Worm (Caenorhabditis elegans) whole organism, L4 larva: ENCODE measurements around the gene ets-5.

Experiments used
- F10B5.3 ChIP-seq: sonication (generic microtip); optimal IDR thresholded peaks from 2 replicates; lab custom pipeline; 2016; ENCODE audit warnings: mild to moderate bottlenecking, missing genetic modification characterization, missing compliant biosample characterization
- F37D6.2 ChIP-seq: sonication (generic microtip); optimal IDR thresholded peaks from 2 replicates; lab custom pipeline; 2016; ENCODE audit warnings: mild to moderate bottlenecking, missing genetic modification characterization, missing compliant biosample characterization
- F44E2.7 ChIP-seq: fragments of 200-800 bp; sonication (Bioruptor generic); IDR thresholded peaks from 2 replicates; pipeline ENCODE4 v2.1.2; 2022; ENCODE audit warnings: missing genetic modification characterization, missing compliant biosample characterization
- F49E8.2 ChIP-seq: sonication (generic microtip); optimal IDR thresholded peaks from 2 replicates; lab custom pipeline; 2016; ENCODE audit warnings: missing compliant biosample characterization, mild to moderate bottlenecking, missing genetic modification characterization, borderline replicate concordance
- T20F7.1 ChIP-seq: fragments of 200-800 bp; sonication (Bioruptor generic); optimal IDR thresholded peaks from 2 replicates; lab custom pipeline; 2018; ENCODE audit warnings: mild to moderate bottlenecking, missing genetic modification characterization, missing compliant biosample characterization
- Y105C5A.15 ChIP-seq: fragments of 200-800 bp; sonication (Bioruptor generic); IDR thresholded peaks from 2 replicates; pipeline ENCODE4 v1.3.6; 2022; ENCODE audit warnings: missing genetic modification characterization, missing compliant biosample characterization
- Y75B8A.6 ChIP-seq: fragments of 200-800 bp; sonication (Bioruptor generic); IDR thresholded peaks from 2 replicates; pipeline ENCODE4 v1.3.6; 2022; ENCODE audit warnings: missing genetic modification reagents, missing genetic modification characterization, missing compliant biosample characterization
- aha-1 ChIP-seq: fragments of 150-350 bp; peaks from one replicate; lab custom pipeline; 2014; ENCODE audit warnings: missing biosample characterization, missing genetic modification characterization
- aly-2 ChIP-seq: sonication (generic microtip); optimal IDR thresholded peaks from 2 replicates; lab custom pipeline; 2018; ENCODE audit warnings: missing biosample characterization, missing genetic modification characterization
- ama-1 ChIP-seq: fragments of 150-350 bp; optimal IDR thresholded peaks from 2 replicates; lab custom pipeline; 2014; ENCODE audit warnings: inconsistent platforms, mixed read lengths
- attf-4 ChIP-seq: sonication (generic microtip); optimal IDR thresholded peaks from 3 replicates; lab custom pipeline; 2017; ENCODE audit warnings: missing biosample characterization, missing genetic modification characterization
- ceh-20 ChIP-seq: fragments of 200-800 bp; sonication (Bioruptor generic); IDR thresholded peaks from 2 replicates; pipeline ENCODE4 v1.3.6; 2022; ENCODE audit warnings: missing genetic modification reagents, missing genetic modification characterization, missing compliant biosample characterization
- ceh-32 ChIP-seq: sonication (generic microtip); optimal IDR thresholded peaks from 2 replicates; lab custom pipeline; 2016; ENCODE audit warnings: mild to moderate bottlenecking, missing genetic modification characterization, missing compliant biosample characterization; ENCODE audit not compliant: poor library complexity
- ceh-62 ChIP-seq: sonication (generic microtip); optimal IDR thresholded peaks from 2 replicates; lab custom pipeline; 2017; ENCODE audit warnings: missing biosample characterization, missing genetic modification characterization
- ces-1 ChIP-seq: fragments of 150-350 bp; sonication (generic microtip); optimal IDR thresholded peaks from 4 replicates; lab custom pipeline; 2014; ENCODE audit warnings: missing biosample characterization, missing genetic modification reagents, missing genetic modification characterization
- ctbp-1 ChIP-seq: fragments of 200-800 bp; sonication (Bioruptor generic); IDR thresholded peaks from 2 replicates; pipeline ENCODE4 v1.3.6; 2022; ENCODE audit warnings: missing genetic modification reagents, missing genetic modification characterization, missing compliant biosample characterization
- daf-12 ChIP-seq: fragments of 150-350 bp; optimal IDR thresholded peaks from 2 replicates; lab custom pipeline; 2014; ENCODE audit warnings: missing biosample characterization, missing genetic modification reagents, missing genetic modification characterization
- daf-19 ChIP-seq: fragments of 200-800 bp; sonication (Bioruptor generic); conservative IDR thresholded peaks from 2 replicates; pipeline ENCODE4 v1.3.6; 2022; ENCODE audit warnings: missing genetic modification characterization, missing compliant biosample characterization
- daf-8 ChIP-seq: fragments of 200-800 bp; sonication (Bioruptor generic); IDR thresholded peaks from 2 replicates; pipeline ENCODE4 v1.3.6; 2022; ENCODE audit warnings: missing genetic modification characterization, missing compliant biosample characterization
- dmd-6 ChIP-seq: fragments of 200-800 bp; sonication (Bioruptor generic); IDR thresholded peaks from 2 replicates; pipeline ENCODE4 v1.3.6; 2022; ENCODE audit warnings: missing genetic modification reagents, missing genetic modification characterization, missing compliant biosample characterization
- egl-27 ChIP-seq: sonication (generic microtip); optimal IDR thresholded peaks from 3 replicates; lab custom pipeline; 2017; ENCODE audit warnings: missing biosample characterization, missing genetic modification reagents, missing genetic modification characterization
- fos-1 ChIP-seq: fragments of 150-350 bp; optimal IDR thresholded peaks from 2 replicates; lab custom pipeline; 2014; ENCODE audit warnings: missing biosample characterization, missing genetic modification characterization
- hmg-1.1 ChIP-seq: fragments of 200-800 bp; sonication (Bioruptor generic); IDR thresholded peaks from 2 replicates; pipeline ENCODE4 v1.3.6; 2022; ENCODE audit warnings: missing genetic modification reagents, missing genetic modification characterization, missing compliant biosample characterization
- jun-1 ChIP-seq: fragments of 150-350 bp; optimal IDR thresholded peaks from 2 replicates; lab custom pipeline; 2014; ENCODE audit warnings: missing biosample characterization, missing genetic modification reagents, missing genetic modification characterization
- lim-7 ChIP-seq: fragments of 200-800 bp; sonication (Bioruptor generic); IDR thresholded peaks from 2 replicates; pipeline ENCODE4 v1.3.6; 2022; ENCODE audit warnings: missing genetic modification characterization, missing compliant biosample characterization
- lin-1 ChIP-seq: fragments of 200-800 bp; sonication (Bioruptor generic); IDR thresholded peaks from 2 replicates; pipeline ENCODE4 v1.3.6; 2022; ENCODE audit warnings: missing genetic modification reagents, missing genetic modification characterization, missing compliant biosample characterization
- lin-13 ChIP-seq: fragments of 150-350 bp; optimal IDR thresholded peaks from 2 replicates; lab custom pipeline; 2014; ENCODE audit warnings: missing biosample characterization, missing genetic modification reagents, missing genetic modification characterization
- lin-15B ChIP-seq: fragments of 150-350 bp; sonication (generic microtip); optimal IDR thresholded peaks from 3 replicates; lab custom pipeline; 2014; ENCODE audit warnings: missing biosample characterization, missing genetic modification characterization
- lin-29 ChIP-seq: fragments of 200-800 bp; sonication (Bioruptor generic); IDR thresholded peaks from 2 replicates; pipeline ENCODE4 v1.3.6; 2022; ENCODE audit warnings: missing genetic modification reagents, missing genetic modification characterization, missing compliant biosample characterization
- lir-3 ChIP-seq: sonication (generic microtip); optimal IDR thresholded peaks from 2 replicates; lab custom pipeline; 2016; ENCODE audit warnings: mild to moderate bottlenecking, missing genetic modification characterization, missing compliant biosample characterization
- mdl-1 ChIP-seq, 2 experiments: fragments of 150-350 bp in 1 of 2; sonication (generic microtip) in 1 of 2; optimal IDR thresholded peaks; 2 replicates each; lab custom pipeline; 2014 to 2017; ENCODE audit warnings: missing biosample characterization in 2 of 2, missing genetic modification characterization in 2 of 2
- mep-1 ChIP-seq: fragments of 150-350 bp; sonication (generic microtip); optimal IDR thresholded peaks from 3 replicates; lab custom pipeline; 2014; ENCODE audit warnings: missing biosample characterization, missing genetic modification characterization
- mes-2 ChIP-seq: sonication (generic microtip); optimal IDR thresholded peaks from 2 replicates; lab custom pipeline; 2016; ENCODE audit warnings: missing genotype, mild to moderate bottlenecking, missing genetic modification characterization, missing compliant biosample characterization; ENCODE audit not compliant: poor library complexity, severe bottlenecking
- mxl-3 ChIP-seq: fragments of 200-800 bp; sonication (Bioruptor generic); optimal IDR thresholded peaks from 2 replicates; lab custom pipeline; 2018; ENCODE audit warnings: mild to moderate bottlenecking, missing genetic modification characterization, missing compliant biosample characterization
- nhr-10 ChIP-seq: fragments of 150-350 bp; optimal IDR thresholded peaks from 2 replicates; lab custom pipeline; 2014; ENCODE audit warnings: missing biosample characterization, missing genetic modification characterization
- nhr-102 ChIP-seq: sonication (generic microtip); optimal IDR thresholded peaks from 2 replicates; lab custom pipeline; 2016; ENCODE audit warnings: mild to moderate bottlenecking, missing genetic modification characterization, moderate library complexity, missing compliant biosample characterization
- nhr-111 ChIP-seq: fragments of 200-800 bp; sonication (Bioruptor generic); optimal IDR thresholded peaks from 2 replicates; lab custom pipeline; 2018; ENCODE audit warnings: mild to moderate bottlenecking, missing genetic modification characterization, missing compliant biosample characterization
- nhr-237 ChIP-seq: sonication (generic microtip); optimal IDR thresholded peaks from 2 replicates; lab custom pipeline; 2017; ENCODE audit warnings: missing biosample characterization, missing genetic modification characterization
- nhr-28 ChIP-seq: fragments of 150-350 bp; optimal IDR thresholded peaks from 2 replicates; lab custom pipeline; 2014; ENCODE audit warnings: missing biosample characterization, missing genetic modification characterization
- nhr-42 ChIP-seq: fragments of 200-800 bp; sonication (Bioruptor generic); IDR thresholded peaks from 2 replicates; pipeline ENCODE4 v1.3.6; 2022; ENCODE audit warnings: missing genetic modification characterization, missing compliant biosample characterization
- nhr-48 ChIP-seq: sonication (generic microtip); optimal IDR thresholded peaks from 2 replicates; lab custom pipeline; 2016; ENCODE audit warnings: mild to moderate bottlenecking, missing genetic modification characterization, missing compliant biosample characterization
- nhr-6 ChIP-seq: fragments of 150-350 bp; optimal IDR thresholded peaks from 2 replicates; lab custom pipeline; 2014; ENCODE audit warnings: missing biosample characterization, missing genetic modification characterization
- nhr-76 ChIP-seq: fragments of 150-350 bp; optimal IDR thresholded peaks from 2 replicates; lab custom pipeline; 2014; ENCODE audit warnings: missing biosample characterization, missing genetic modification characterization
- rbr-2 ChIP-seq: sonication (generic microtip); optimal IDR thresholded peaks from 2 replicates; lab custom pipeline; 2016; ENCODE audit warnings: missing genotype, missing genetic modification characterization, missing compliant biosample characterization
- sdz-12 ChIP-seq: fragments of 200-800 bp; sonication (Bioruptor generic); optimal IDR thresholded peaks from 2 replicates; lab custom pipeline; 2018; ENCODE audit warnings: mild to moderate bottlenecking, missing genetic modification characterization, missing compliant biosample characterization
- set-16 ChIP-seq: fragments of 200-800 bp; sonication (Bioruptor generic); IDR thresholded peaks from 2 replicates; pipeline ENCODE4 v1.3.6; 2022; ENCODE audit warnings: missing genetic modification reagents, missing genetic modification characterization, missing compliant biosample characterization
- tag-97 ChIP-seq: fragments of 200-800 bp; sonication (Bioruptor generic); IDR thresholded peaks from 2 replicates; pipeline ENCODE4 v1.3.6; 2022; ENCODE audit warnings: missing genetic modification characterization, missing compliant biosample characterization
- tra-1 ChIP-seq: fragments of 200-800 bp; sonication (Bioruptor generic); IDR thresholded peaks from 2 replicates; pipeline ENCODE4 v1.3.6; 2022; ENCODE audit warnings: missing genetic modification reagents, missing genetic modification characterization, missing compliant biosample characterization
- zag-1 ChIP-seq: fragments of 150-350 bp; optimal IDR thresholded peaks from 2 replicates; lab custom pipeline; 2014; ENCODE audit warnings: missing biosample characterization, missing genetic modification characterization
- zfp-3 ChIP-seq: fragments of 200-800 bp; sonication (Bioruptor generic); conservative IDR thresholded peaks from 2 replicates; pipeline ENCODE4 v1.3.6; 2022; ENCODE audit warnings: missing genetic modification reagents, missing genetic modification characterization, missing compliant biosample characterization
- zip-2 ChIP-seq: fragments of 150-350 bp; optimal IDR thresholded peaks from 2 replicates; lab custom pipeline; 2014; ENCODE audit warnings: missing biosample characterization, missing genetic modification characterization

Gene ets-5

DNA sequence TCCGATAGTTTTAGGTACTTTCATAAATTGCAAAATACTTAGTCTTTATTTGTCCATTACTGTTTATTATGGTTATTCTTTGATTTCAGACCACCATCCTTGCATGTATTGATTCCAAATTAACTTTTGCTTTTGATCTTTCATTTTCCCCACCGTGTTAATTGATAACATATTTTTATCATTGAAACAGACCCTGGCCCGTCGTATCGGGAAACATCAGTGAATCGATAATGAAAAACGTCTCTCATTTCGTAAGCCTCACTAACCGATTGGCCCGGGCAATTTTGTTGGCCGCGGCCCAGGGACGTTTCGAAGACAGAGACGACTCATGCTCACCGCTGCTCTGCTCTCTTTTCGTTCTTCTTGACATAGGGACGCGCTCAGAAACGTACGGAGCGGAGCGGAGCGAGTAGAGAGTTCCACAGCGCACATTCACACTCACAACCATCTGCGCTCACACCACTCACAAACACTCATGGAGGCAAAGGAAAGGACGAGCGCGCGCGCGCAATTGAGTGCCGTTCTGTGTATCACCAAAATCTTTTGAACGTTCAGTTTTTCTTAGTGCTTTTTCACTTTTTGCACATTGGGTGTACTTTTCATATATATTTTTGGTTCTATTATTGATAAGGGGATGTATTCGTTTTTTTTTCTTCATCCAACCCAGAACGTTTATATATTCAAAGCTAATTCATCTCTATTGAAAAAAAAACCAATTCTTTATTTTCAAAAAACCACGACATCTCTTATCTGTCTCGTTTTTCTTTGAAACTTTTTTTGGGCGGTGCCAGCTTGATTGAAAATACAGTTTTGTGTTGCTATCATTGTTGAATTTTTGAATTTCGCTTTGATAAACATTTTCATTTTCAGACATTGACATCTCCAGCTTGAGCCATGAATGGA, 20.3 kb downstream of the ets-5 start, which contains the start of gene C24H10.2 (continued):
- TF ChIP-seq lin-29 (GFP tag; lab: Robert Waterston, UW) (no peak), egl-27 (no peak), aha-1 (tag; lab: Kevin White, UChicago) (peak; percentile 32), nhr-48 (tag; lab: Kevin White, UChicago) (peak; percentile 45), mes-2 (tag; lab: Kevin White, UChicago) (peak; percentile 61), F49E8.2 (tag; lab: Kevin White, UChicago) (no peak), ama-1 (lab: Kevin White, UChicago) (no peak), mdl-1 (tag; optimal IDR thresholded peaks at IDR 0.05; lab: Kevin White, UChicago) (peak in 1 of 2 experiments; percentile 58), Y75B8A.6 (GFP tag; lab: Robert Waterston, UW) (no peak), mep-1 (tag; lab: Kevin White, UChicago) (peak; percentile 77), nhr-237 (tag; lab: Kevin White, UChicago) (no peak), fos-1 (tag; lab: Kevin White, UChicago) (no peak), F10B5.3 (tag; lab: Kevin White, UChicago) (no peak), attf-4 (no peak), zag-1 (tag; lab: Kevin White, UChicago) (no peak), hmg-1.1 (GFP tag; lab: Robert Waterston, UW) (peak; percentile 80), nhr-28 (tag; lab: Kevin White, UChicago) (peak; percentile 49), ceh-62 (tag; lab: Kevin White, UChicago) (no peak), lin-13 (GFP tag; lab: Kevin White, UChicago) (no peak), mxl-3 (GFP tag; lab: Kevin White, UChicago) (peak; percentile 44), sdz-12 (GFP tag; lab: Kevin White, UChicago) (no peak), daf-12 (no peak), zfp-3 (GFP tag; lab: Robert Waterston, UW) (no peak), nhr-6 (tag; lab: Kevin White, UChicago) (peak; percentile 60), nhr-42 (GFP tag; lab: Robert Waterston, UW) (no peak), rbr-2 (tag; lab: Kevin White, UChicago) (peak; percentile 64), daf-19 (no peak), Y105C5A.15 (GFP tag; lab: Robert Waterston, UW) (no peak), ces-1 (no peak), T20F7.1 (GFP tag; lab: Kevin White, UChicago) (no peak), ceh-32 (tag; lab: Kevin White, UChicago) (no peak), F44E2.7 (GFP tag; lab: Robert Waterston, UW) (no peak), nhr-102 (tag; lab: Kevin White, UChicago) (peak; percentile 35), zip-2 (tag; lab: Kevin White, UChicago) (no peak), ctbp-1 (GFP tag; lab: Robert Waterston, UW) (peak; percentile 67; the same call in 1 of the 2 replicates), lin-15B (tag; lab: Kevin White, UChicago) (no peak), tag-97 (GFP tag; lab: Robert Waterston, UW) (no peak), F37D6.2 (tag; lab: Kevin White, UChicago) (peak; percentile 37), aly-2 (tag; lab: Kevin White, UChicago) (no peak), set-16 (GFP tag; lab: Robert Waterston, UW) (peak; percentile 76), nhr-76 (tag; lab: Kevin White, UChicago) (no peak), jun-1 (tag; lab: Kevin White, UChicago) (no peak), dmd-6 (GFP tag; lab: Robert Waterston, UW) (peak; percentile 56), lir-3 (tag; lab: Kevin White, UChicago) (no peak), lim-7 (GFP tag; lab: Robert Waterston, UW) (0 out of 2 replicates have a peak, but pooled peaks have one; percentile 29), daf-8 (GFP tag; lab: Robert Waterston, UW) (no peak), nhr-10 (tag; lab: Kevin White, UChicago) (no peak), tra-1 (0 out of 2 replicates have a peak, but pooled peaks have one; percentile 51), ceh-20 (GFP tag; lab: Robert Waterston, UW) (0 out of 2 replicates have a peak, but pooled peaks have one; percentile 17), nhr-111 (GFP tag; lab: Kevin White, UChicago) (no peak), lin-1 (GFP tag; lab: Robert Waterston, UW) (no peak)
